Fruit fly (Drosophila melanogaster) whole organism, wandering third instar larva: ENCODE measurements around the gene CG14454.

Experiments
- CrebA ChIP-seq: fragments of 200-800 bp; sonication (Bioruptor generic); optimal IDR thresholded peaks from 2 replicates; lab custom pipeline; 2016; ENCODE audit warnings: missing biosample characterization, mild to moderate bottlenecking, missing genetic modification characterization, borderline replicate concordance
- Dfd ChIP-seq: fragments of >200 bp; optimal IDR thresholded peaks from 2 replicates; lab custom pipeline; 2017; ENCODE audit warnings: missing biosample characterization, missing genetic modification characterization
- Hnf4 ChIP-seq: fragments of 200-800 bp; sonication (Bioruptor generic); optimal IDR thresholded peaks from 2 replicates; lab custom pipeline; 2016; ENCODE audit warnings: missing biosample characterization, mild to moderate bottlenecking, missing genetic modification characterization
- Hr83 ChIP-seq: fragments of 200-300 bp; sonication (Bioruptor generic); optimal IDR thresholded peaks from 2 replicates; lab custom pipeline; 2016; ENCODE audit warnings: missing biosample characterization, mild to moderate bottlenecking, missing genetic modification characterization, moderate library complexity; ENCODE audit not compliant: poor library complexity, severe bottlenecking
- Rel ChIP-seq, 2 experiments: fragments of 200-800 bp; sonication (Bioruptor generic) in 1 of 2; optimal IDR thresholded peaks; 2 replicates in 1 of 2; 3 replicates in 1 of 2; lab custom pipeline; 2016 to 2019; ENCODE audit warnings: mild to moderate bottlenecking in 2 of 2, missing biosample characterization in 2 of 2, missing genetic modification characterization in 2 of 2, moderate library complexity in 1 of 2
- br ChIP-seq: fragments of 200-800 bp; sonication (Bioruptor generic); optimal IDR thresholded peaks from 2 replicates; lab custom pipeline; 2016; ENCODE audit warnings: missing biosample characterization, missing genetic modification characterization
- brk ChIP-seq: fragments of 200-800 bp; sonication (Bioruptor generic); optimal IDR thresholded peaks from 2 replicates; lab custom pipeline; 2016; ENCODE audit warnings: missing biosample characterization, mild to moderate bottlenecking, missing genetic modification characterization
- dmrt93B ChIP-seq: fragments of 200-800 bp; sonication (Bioruptor generic); optimal IDR thresholded peaks from 2 replicates; lab custom pipeline; 2018; ENCODE audit warnings: missing biosample characterization, mild to moderate bottlenecking, missing genetic modification characterization
- dsf ChIP-seq: sonication (Bioruptor generic); optimal IDR thresholded peaks from 2 replicates; lab custom pipeline; 2016; ENCODE audit warnings: missing biosample characterization, missing genetic modification characterization, borderline replicate concordance
- ey ChIP-seq: fragments of 200-800 bp; sonication (Bioruptor generic); optimal IDR thresholded peaks from 2 replicates; lab custom pipeline; 2016; ENCODE audit warnings: missing biosample characterization, missing genetic modification characterization
- foxo ChIP-seq, 2 experiments: fragments of 200-800 bp; sonication (Bioruptor generic); optimal IDR thresholded peaks; 2 replicates in 1 of 2; 3 replicates in 1 of 2; lab custom pipeline; 2016 to 2017; ENCODE audit warnings: missing biosample characterization in 2 of 2, missing genetic modification characterization in 2 of 2
- h ChIP-seq: fragments of 200-800 bp; sonication (Bioruptor generic); optimal IDR thresholded peaks from 3 replicates; lab custom pipeline; 2016; ENCODE audit warnings: missing biosample characterization, mild to moderate bottlenecking, missing genetic modification characterization
- lola ChIP-seq: fragments of >200 bp; optimal IDR thresholded peaks from 2 replicates; lab custom pipeline; 2017; ENCODE audit warnings: missing biosample characterization, missing genetic modification characterization
- psq ChIP-seq: fragments of 200-800 bp; sonication (Bioruptor generic); optimal IDR thresholded peaks from 3 replicates; lab custom pipeline; 2017; ENCODE audit warnings: missing biosample characterization, mild to moderate bottlenecking, missing genetic modification characterization, moderate library complexity
- sage ChIP-seq: fragments of 200-800 bp; sonication (Bioruptor generic); optimal IDR thresholded peaks from 2 replicates; lab custom pipeline; 2016; ENCODE audit warnings: missing biosample characterization, mild to moderate bottlenecking, missing genetic modification characterization
- sv ChIP-seq: fragments of 200-800 bp; sonication (Bioruptor generic); optimal IDR thresholded peaks from 3 replicates; lab custom pipeline; 2016; ENCODE audit warnings: missing biosample characterization, missing genetic modification characterization

The CG14454 gene

DNA sequence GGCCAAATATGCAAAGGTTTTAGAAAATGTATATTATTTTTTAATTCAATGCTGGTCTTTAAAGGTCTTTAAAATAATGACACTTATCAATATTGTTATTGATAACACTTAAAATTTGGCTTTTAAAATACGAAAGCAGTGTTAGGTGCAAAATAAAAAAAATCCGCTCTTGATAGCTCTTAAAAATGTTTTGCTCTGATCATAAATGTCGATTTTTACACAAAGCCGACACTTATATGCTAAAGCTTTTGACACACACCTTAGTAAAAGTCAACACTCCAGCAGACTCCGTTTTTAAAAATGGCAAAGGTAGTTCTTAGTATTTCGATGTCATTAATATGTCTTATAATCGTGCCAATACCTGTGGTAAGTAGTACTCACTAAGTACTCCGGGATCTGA lies 47.0 kb downstream of the CG14454 start, which contains the start of gene CG33766:
TSS of gene CG33766 (plus strand) at position 301 of the 400 bp plus-strand sequence.
- TF ChIP-seq ey (GFP tag; lab: Kevin White, UChicago) (no peak), Hnf4 (GFP tag; lab: Kevin White, UChicago) (no peak), Hr83 (GFP tag; lab: Kevin White, UChicago) (no peak), sage (GFP tag; lab: Kevin White, UChicago) (no peak), sv (GFP tag; lab: Kevin White, UChicago) (no peak), CrebA (GFP tag; lab: Kevin White, UChicago) (no peak), Dfd (GFP tag; lab: Kevin White, UChicago) (no peak), foxo (GFP tag; optimal IDR thresholded peaks at IDR 0.05; lab: Kevin White, UChicago) (no peak), psq (GFP tag; lab: Kevin White, UChicago) (no peak), brk (GFP tag; lab: Kevin White, UChicago) (no peak), h (GFP tag; lab: Kevin White, UChicago) (no peak), lola (GFP tag; lab: Kevin White, UChicago) (no peak), dmrt93B (GFP tag; lab: Kevin White, UChicago) (no peak), Rel (GFP tag; optimal IDR thresholded peaks at IDR 0.05; lab: Kevin White, UChicago) (no peak), Rel (tag; optimal IDR thresholded peaks at IDR 0.05; lab: Kevin White, UChicago) (no peak), br (GFP tag; lab: Kevin White, UChicago) (no peak), dsf (GFP tag; lab: Kevin White, UChicago) (no peak)

DNA sequence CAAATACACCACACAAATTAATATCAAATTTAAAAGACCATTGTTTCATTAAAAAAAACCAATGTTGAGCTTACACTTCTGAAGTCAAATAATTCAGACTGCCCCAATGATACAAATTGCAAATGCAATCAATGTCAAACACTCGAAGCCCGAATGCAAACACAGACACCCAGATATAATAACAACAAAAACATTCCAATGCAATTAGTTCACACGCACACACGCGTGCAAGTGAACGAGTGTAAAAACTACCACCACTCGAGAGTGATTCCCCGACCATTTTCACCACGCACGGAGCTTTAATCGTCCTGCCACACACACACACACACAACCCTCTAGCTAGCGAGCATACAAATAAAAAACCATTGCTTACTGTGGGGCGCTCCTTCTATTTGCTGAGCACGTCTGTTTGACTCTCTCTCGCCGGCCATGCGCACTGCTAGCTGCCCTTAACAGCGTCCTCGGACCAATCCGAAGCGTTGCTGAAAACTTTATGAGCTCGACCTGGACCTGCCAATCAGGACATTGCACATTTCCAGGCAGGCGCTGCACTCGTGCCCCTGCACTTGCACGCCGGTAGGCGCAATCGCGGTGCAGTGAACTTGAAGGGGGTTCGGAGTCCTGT lies 49.9 kb downstream of the CG14454 start:
- TF ChIP-seq h (GFP tag; lab: Kevin White, UChicago): no peak
